Worm (Caenorhabditis elegans) whole organism, young adult: ENCODE results near the gene Y38F1A.7.

Source experiments
- B0035.1 ChIP-seq: sonication (generic microtip); optimal IDR thresholded peaks from 2 replicates; lab custom pipeline; 2016; ENCODE audit warnings: missing genetic modification characterization, mild to moderate bottlenecking, missing compliant biosample characterization, missing genotype, missing genetic modification reagents
- B0261.1 ChIP-seq: sonication (generic microtip); optimal IDR thresholded peaks from 2 replicates; lab custom pipeline; 2016; ENCODE audit warnings: mild to moderate bottlenecking, missing genetic modification characterization, moderate library complexity, missing compliant biosample characterization
- C17E4.6 ChIP-seq: fragments of 200-800 bp; sonication (Bioruptor generic); IDR thresholded peaks from 2 replicates; pipeline ENCODE4 v1.3.6; 2022; ENCODE audit warnings: missing genetic modification reagents, missing genetic modification characterization, missing compliant biosample characterization
- F22D6.2 ChIP-seq: sonication (generic microtip); optimal IDR thresholded peaks from 2 replicates; lab custom pipeline; 2016; ENCODE audit warnings: mild to moderate bottlenecking, missing genetic modification characterization, missing compliant biosample characterization
- F23B12.7 ChIP-seq: sonication (generic microtip); optimal IDR thresholded peaks from 2 replicates; lab custom pipeline; 2017; ENCODE audit warnings: missing genetic modification characterization, mild to moderate bottlenecking, missing compliant biosample characterization, antibody characterized with exemption, moderate library complexity; ENCODE audit not compliant: insufficient read depth
- K11D2.4 ChIP-seq: fragments of 200-800 bp; sonication (Bioruptor generic); IDR thresholded peaks from 2 replicates; pipeline ENCODE4 v1.3.6; 2022; ENCODE audit warnings: missing genetic modification reagents, missing genetic modification characterization, missing compliant biosample characterization
- T26A5.8 ChIP-seq: sonication (generic microtip); optimal IDR thresholded peaks from 2 replicates; lab custom pipeline; 2016; ENCODE audit warnings: missing genetic modification characterization, missing compliant biosample characterization
- Y53F4B.3 ChIP-seq: fragments of 200-800 bp; sonication (Bioruptor generic); IDR thresholded peaks from 2 replicates; pipeline ENCODE4 v1.3.6; 2022; ENCODE audit warnings: missing genetic modification reagents, missing genetic modification characterization, missing compliant biosample characterization
- Y53G8AR.9 ChIP-seq: fragments of 200-800 bp; sonication (Bioruptor generic); conservative IDR thresholded peaks from 2 replicates; pipeline ENCODE4 v1.3.6; 2022; ENCODE audit warnings: missing genetic modification reagents, missing genetic modification characterization, missing compliant biosample characterization
- ama-1 ChIP-seq, 3 experiments: fragments of 150-350 bp in 1 of 3; sonication (generic microtip) in 2 of 3; optimal IDR thresholded peaks; 2 replicates each; lab custom pipeline; 2014 to 2018; ENCODE audit warnings: missing biosample characterization in 2 of 3, missing genetic modification characterization in 2 of 3, missing genetic modification reagents in 2 of 3
- athp-1 ChIP-seq: sonication (generic microtip); optimal IDR thresholded peaks from 2 replicates; lab custom pipeline; 2017; ENCODE audit warnings: mild to moderate bottlenecking, missing genetic modification characterization, missing compliant biosample characterization
- bed-2 ChIP-seq: fragments of 200-800 bp; sonication (Bioruptor generic); IDR thresholded peaks from 2 replicates; pipeline ENCODE4 v1.3.6; 2022; ENCODE audit warnings: missing genetic modification reagents, missing genetic modification characterization, missing compliant biosample characterization
- cebp-1 ChIP-seq, 2 experiments: fragments of 200-800 bp in 1 of 2; sonication (Bioruptor generic) in 1 of 2; sonication (generic microtip) in 1 of 2; IDR thresholded peaks in 1 of 2; optimal IDR thresholded peaks in 1 of 2; 2 replicates each; pipeline versions ENCODE4 v1.3.6 to Lab custom; 2017 to 2022; ENCODE audit warnings: missing compliant biosample characterization in 2 of 2, missing genetic modification characterization in 2 of 2, mild to moderate bottlenecking in 1 of 2, missing genetic modification reagents in 1 of 2, moderate library complexity in 1 of 2
- cebp-2 ChIP-seq: fragments of 200-800 bp; sonication (Bioruptor generic); IDR thresholded peaks from 2 replicates; pipeline ENCODE4 v1.3.6; 2022; ENCODE audit warnings: missing genetic modification characterization, missing compliant biosample characterization
- ceh-58 ChIP-seq: fragments of 200-800 bp; sonication (Bioruptor generic); IDR thresholded peaks from 2 replicates; pipeline ENCODE4 v1.3.6; 2022; ENCODE audit warnings: missing genetic modification characterization, missing compliant biosample characterization
- chd-7 ChIP-seq: sonication (generic microtip); optimal IDR thresholded peaks from 2 replicates; lab custom pipeline; 2016; ENCODE audit warnings: mild to moderate bottlenecking, missing genetic modification characterization, moderate library complexity, missing compliant biosample characterization
- dpff-1 ChIP-seq: sonication (generic microtip); optimal IDR thresholded peaks from 2 replicates; lab custom pipeline; 2017; ENCODE audit warnings: mild to moderate bottlenecking, missing genetic modification characterization, missing compliant biosample characterization
- efl-1 ChIP-seq: fragments of 150-350 bp; optimal IDR thresholded peaks from 2 replicates; lab custom pipeline; 2014; ENCODE audit warnings: missing biosample characterization, missing genetic modification reagents, missing genetic modification characterization
- egl-44 ChIP-seq: fragments of 200-800 bp; sonication (Bioruptor generic); IDR thresholded peaks from 2 replicates; pipeline ENCODE4 v1.3.6; 2022; ENCODE audit warnings: missing genetic modification reagents, missing genetic modification characterization, missing compliant biosample characterization
- ets-4 ChIP-seq: fragments of 200-800 bp; sonication (Bioruptor generic); optimal IDR thresholded peaks from 2 replicates; lab custom pipeline; 2018; ENCODE audit warnings: mild to moderate bottlenecking, missing genetic modification characterization, missing compliant biosample characterization
- gei-17 ChIP-seq: fragments of 200-800 bp; sonication (Bioruptor generic); optimal IDR thresholded peaks from 2 replicates; lab custom pipeline; 2018; ENCODE audit warnings: mild to moderate bottlenecking, missing genetic modification characterization, missing compliant biosample characterization
- hmg-1.2 ChIP-seq: fragments of 200-800 bp; sonication (Bioruptor generic); IDR thresholded peaks from 2 replicates; pipeline ENCODE4 v1.3.6; 2022; ENCODE audit warnings: missing genetic modification reagents, missing genetic modification characterization, missing compliant biosample characterization
- hrde-1 ChIP-seq: sonication (generic microtip); optimal IDR thresholded peaks from 2 replicates; lab custom pipeline; 2016; ENCODE audit warnings: missing genetic modification characterization, mild to moderate bottlenecking, missing compliant biosample characterization, moderate library complexity, missing genotype, missing genetic modification reagents, borderline replicate concordance
- let-607 ChIP-seq, 2 experiments: fragments of 200-800 bp in 1 of 2; sonication (Bioruptor generic) in 1 of 2; sonication (generic microtip) in 1 of 2; optimal IDR thresholded peaks; 2 replicates each; lab custom pipeline; 2016 to 2018; ENCODE audit warnings: mild to moderate bottlenecking in 2 of 2, missing compliant biosample characterization in 2 of 2, missing genetic modification characterization in 2 of 2, moderate library complexity in 2 of 2, missing genotype in 1 of 2
- lin-26 ChIP-seq: fragments of 200-800 bp; sonication (Bioruptor generic); IDR thresholded peaks from 2 replicates; pipeline ENCODE4 v1.3.6; 2022; ENCODE audit warnings: missing genetic modification reagents, missing genetic modification characterization, missing compliant biosample characterization
- lin-54 ChIP-seq: fragments of 200-800 bp; sonication (Bioruptor generic); optimal IDR thresholded peaks from 2 replicates; lab custom pipeline; 2018; ENCODE audit warnings: mild to moderate bottlenecking, missing genetic modification characterization, missing compliant biosample characterization
- lsl-1 ChIP-seq: fragments of 200-800 bp; sonication (Bioruptor generic); optimal IDR thresholded peaks from 2 replicates; lab custom pipeline; 2018; ENCODE audit warnings: mild to moderate bottlenecking, missing genetic modification characterization, moderate library complexity, missing compliant biosample characterization
- madf-3 ChIP-seq: fragments of 200-800 bp; sonication (Bioruptor generic); IDR thresholded peaks from 2 replicates; pipeline ENCODE4 v1.3.6; 2022; ENCODE audit warnings: missing genetic modification reagents, missing genetic modification characterization, missing compliant biosample characterization
- nfya-1 ChIP-seq: sonication (generic microtip); optimal IDR thresholded peaks from 2 replicates; lab custom pipeline; 2017; ENCODE audit warnings: antibody characterized with exemption, missing compliant biosample characterization, missing genetic modification characterization, borderline replicate concordance; ENCODE audit not compliant: insufficient read depth
- nfyb-1 ChIP-seq: fragments of 200-800 bp; sonication (Bioruptor generic); IDR thresholded peaks from 2 replicates; pipeline ENCODE4 v1.3.6; 2022; ENCODE audit warnings: missing genetic modification reagents, missing genetic modification characterization, missing compliant biosample characterization
- pbrm-1 ChIP-seq: fragments of 200-800 bp; sonication (Bioruptor generic); IDR thresholded peaks from 2 replicates; pipeline ENCODE4 v1.3.6; 2022; ENCODE audit warnings: missing genetic modification reagents, missing genetic modification characterization, missing compliant biosample characterization
- pha-4 ChIP-seq: fragments of 150-350 bp; sonication (generic microtip); optimal IDR thresholded peaks from 2 replicates; lab custom pipeline; 2014; ENCODE audit warnings: missing biosample characterization, missing genetic modification reagents, missing genetic modification characterization
- repo-1 ChIP-seq: sonication (generic microtip); optimal IDR thresholded peaks from 2 replicates; lab custom pipeline; 2017; ENCODE audit warnings: mild to moderate bottlenecking, missing genetic modification characterization, missing compliant biosample characterization
- snpc-1.1 ChIP-seq: sonication (generic microtip); optimal IDR thresholded peaks from 2 replicates; lab custom pipeline; 2017; ENCODE audit warnings: missing genetic modification characterization, mild to moderate bottlenecking, missing compliant biosample characterization, antibody characterized with exemption, moderate library complexity, missing genotype, missing genetic modification reagents; ENCODE audit not compliant: insufficient read depth
- snpc-4 ChIP-seq, 5 experiments: fragments of 150-350 bp in 1 of 5; sonication (generic microtip) in 4 of 5; optimal IDR thresholded peaks; 2 replicates each; lab custom pipeline; 2014 to 2018; ENCODE audit warnings: missing genetic modification characterization in 5 of 5, missing biosample characterization in 3 of 5, antibody characterized with exemption in 2 of 5, mild to moderate bottlenecking in 2 of 5, missing compliant biosample characterization in 2 of 5, missing genotype in 2 of 5, moderate library complexity in 2 of 5, missing genetic modification reagents in 1 of 5
- sptf-2 ChIP-seq: fragments of 200-800 bp; sonication (Bioruptor generic); optimal IDR thresholded peaks from 2 replicates; lab custom pipeline; 2018; ENCODE audit warnings: mild to moderate bottlenecking, missing genetic modification characterization, missing compliant biosample characterization
- tbp1 ChIP-seq: fragments of 200-800 bp; sonication (Bioruptor generic); optimal IDR thresholded peaks from 2 replicates; lab custom pipeline; 2018; ENCODE audit warnings: mild to moderate bottlenecking, missing genetic modification characterization, missing compliant biosample characterization
- zfh-2 ChIP-seq: fragments of 200-800 bp; sonication (Bioruptor generic); conservative IDR thresholded peaks from 2 replicates; pipeline ENCODE4 v1.3.6; 2022; ENCODE audit warnings: missing genetic modification reagents, missing genetic modification characterization, missing compliant biosample characterization
- ztf-25 ChIP-seq: fragments of 200-800 bp; sonication (Bioruptor generic); IDR thresholded peaks from 2 replicates; pipeline ENCODE4 v1.3.6; 2022; ENCODE audit warnings: missing genetic modification reagents, missing genetic modification characterization, missing compliant biosample characterization
- ztf-3 ChIP-seq: fragments of 200-800 bp; sonication (Bioruptor generic); optimal IDR thresholded peaks from 2 replicates; lab custom pipeline; 2018; ENCODE audit warnings: mild to moderate bottlenecking, missing genetic modification characterization, missing compliant biosample characterization

Gene Y38F1A.7

ce11 chrII:12996249-12996648 is 1.4 kb downstream of the Y38F1A.7 start, which contains the start of gene hphd-1 (continued):
- TF ChIP-seq snpc-1.1 (tag; lab: Kevin White, UChicago), result peak; percentile 13
- TF ChIP-seq pha-4, result no peak
- TF ChIP-seq ets-4 (GFP tag; lab: Kevin White, UChicago), result no peak
- no peak for TF ChIP-seq bed-2 (GFP tag; lab: Robert Waterston, UW)
- no peak for TF ChIP-seq cebp-1 (GFP tag; IDR thresholded peaks at IDR 0.05; lab: Robert Waterston, UW)
- peak; percentile 37 for TF ChIP-seq cebp-1 (tag; optimal IDR thresholded peaks at IDR 0.05; lab: Kevin White, UChicago)

ce11 chrII:12995322-12995721 is 2.3 kb downstream of the Y38F1A.7 start:
- TF ChIP-seq egl-44 (GFP tag; lab: Robert Waterston, UW), result no peak
- TF ChIP-seq zfh-2 (GFP tag; lab: Robert Waterston, UW), result 0 out of 2 replicates have a peak, but pooled peaks have one; percentile 8
- TF ChIP-seq nfyb-1 (GFP tag; lab: Robert Waterston, UW), result peak; percentile 37; the same call in 1 of the 2 replicates
- peak; percentile 31 for TF ChIP-seq repo-1 (tag; lab: Kevin White, UChicago)
- TF ChIP-seq sptf-2, result no peak
- no peak for TF ChIP-seq K11D2.4 (GFP tag; lab: Robert Waterston, UW)
- no peak for TF ChIP-seq efl-1 (GFP tag; lab: Kevin White, UChicago)
- 0 out of 2 replicates have a peak, but pooled peaks have one; percentile 13 for TF ChIP-seq Y53G8AR.9 (GFP tag; lab: Robert Waterston, UW)

- TF ChIP-seq Y53F4B.3 (no peak), gei-17 (GFP tag; lab: Kevin White, UChicago) (peak; percentile 47), ama-1 (optimal IDR thresholded peaks at IDR 0.05; lab: Kevin White, UChicago) (peak; percentile 50), ama-1 (GFP tag; optimal IDR thresholded peaks at IDR 0.05; lab: Kevin White, UChicago) (no peak), F22D6.2 (tag; lab: Kevin White, UChicago) (peak; percentile 55), lsl-1 (no peak), ztf-3 (GFP tag; lab: Kevin White, UChicago) (no peak), cebp-2 (GFP tag; lab: Robert Waterston, UW) (0 out of 2 replicates have a peak, but pooled peaks have one; percentile 51), ceh-58 (GFP tag; lab: Robert Waterston, UW) (no peak), B0035.1 (tag; lab: Kevin White, UChicago) (peak; percentile 49), B0261.1 (tag; lab: Kevin White, UChicago) (no peak), athp-1 (tag; lab: Kevin White, UChicago) (peak; percentile 43), nfya-1 (tag; lab: Kevin White, UChicago) (no peak), hmg-1.2 (peak; percentile 24; the same call in 1 of the 2 replicates), tbp1 (peak; percentile 54), F23B12.7 (tag; lab: Kevin White, UChicago) (no peak), C17E4.6 (no peak), chd-7 (tag; lab: Kevin White, UChicago) (peak; percentile 84), let-607 (tag; optimal IDR thresholded peaks at IDR 0.05; lab: Kevin White, UChicago) (peak; percentile 3 to 20), repo-1 (tag; lab: Kevin White, UChicago) (peak; percentile 96), nfyb-1 (GFP tag; lab: Robert Waterston, UW) (peak; percentile 70; the same call in 1 of the 2 replicates), lin-54 (GFP tag; lab: Kevin White, UChicago) (peak; percentile 21), ztf-25 (GFP tag; lab: Robert Waterston, UW) (no peak), K11D2.4 (GFP tag; lab: Robert Waterston, UW) (peak; percentile 49; the same call in 1 of the 2 replicates), lin-26 (peak; percentile 47; the same call in 1 of the 2 replicates), pbrm-1 (peak; percentile 54; the same call in 1 of the 2 replicates), madf-3 (GFP tag; lab: Robert Waterston, UW) (0 out of 2 replicates have a peak, but pooled peaks have one; percentile 62), dpff-1 (no peak), snpc-4 (GFP tag; optimal IDR thresholded peaks at IDR 0.05; lab: Kevin White, UChicago) (no peak), snpc-4 (tag; optimal IDR thresholded peaks at IDR 0.05; lab: Kevin White, UChicago) (peak in 1 of 4 experiments; percentile 43), hrde-1 (tag; lab: Kevin White, UChicago) (no peak), T26A5.8 (no peak)
These were observed 3.4 kb downstream of the Y38F1A.7 start for ce11 chrII:12994009-12994788.
